Worm (Caenorhabditis elegans) whole organism, L2 larva: Measurements from ENCODE around the gene hlh-32.

Experiments used
- C34F6.9 ChIP-seq: fragments of 150-350 bp; optimal IDR thresholded peaks from 2 replicates; lab custom pipeline; 2014; ENCODE audit warnings: missing biosample characterization, missing genetic modification characterization
- Y55F3AM.14 ChIP-seq: fragments of 200-800 bp; sonication (Bioruptor generic); optimal IDR thresholded peaks from 2 replicates; lab custom pipeline; 2018; ENCODE audit warnings: mild to moderate bottlenecking, missing genetic modification characterization, missing compliant biosample characterization
- ama-1 ChIP-seq: fragments of 150-350 bp; optimal IDR thresholded peaks from 2 replicates; lab custom pipeline; 2018; ENCODE audit warnings: inconsistent platforms
- crh-2 ChIP-seq: sonication (generic microtip); optimal IDR thresholded peaks from 2 replicates; lab custom pipeline; 2017; ENCODE audit warnings: missing biosample characterization, missing genetic modification characterization
- dmd-4 ChIP-seq: sonication (generic microtip); optimal IDR thresholded peaks from 2 replicates; lab custom pipeline; 2017; ENCODE audit warnings: missing biosample characterization, missing genetic modification characterization
- lin-11 ChIP-seq: fragments of 150-350 bp; sonication (generic microtip); optimal IDR thresholded peaks from 2 replicates; lab custom pipeline; 2014; ENCODE audit warnings: missing biosample characterization, missing genetic modification characterization, inconsistent platforms, mixed read lengths
- mbf-1 ChIP-seq: sonication (generic microtip); optimal IDR thresholded peaks from 2 replicates; lab custom pipeline; 2017; ENCODE audit warnings: missing biosample characterization, missing genetic modification characterization
- mdl-1 ChIP-seq, 2 experiments: fragments of 150-350 bp in 1 of 2; sonication (generic microtip) in 1 of 2; optimal IDR thresholded peaks; 2 replicates each; lab custom pipeline; 2017; ENCODE audit warnings: missing biosample characterization in 2 of 2, missing genetic modification characterization in 2 of 2
- nhr-10 ChIP-seq: sonication (generic microtip); optimal IDR thresholded peaks from 2 replicates; lab custom pipeline; 2017; ENCODE audit warnings: missing biosample characterization, missing genetic modification characterization
- nhr-12 ChIP-seq: fragments of 150-350 bp; optimal IDR thresholded peaks from 2 replicates; lab custom pipeline; 2014; ENCODE audit warnings: missing biosample characterization, missing genetic modification characterization
- nhr-129 ChIP-seq: fragments of 150-350 bp; optimal IDR thresholded peaks from 2 replicates; lab custom pipeline; 2014; ENCODE audit warnings: missing biosample characterization, missing genetic modification characterization
- nhr-21 ChIP-seq: fragments of 150-350 bp; optimal IDR thresholded peaks from 2 replicates; lab custom pipeline; 2014; ENCODE audit warnings: missing biosample characterization, missing genetic modification characterization
- nhr-237 ChIP-seq: fragments of 150-350 bp; optimal IDR thresholded peaks from 2 replicates; lab custom pipeline; 2014; ENCODE audit warnings: missing biosample characterization, missing genetic modification characterization
- peb-1 ChIP-seq: fragments of 150-350 bp; optimal IDR thresholded peaks from 2 replicates; lab custom pipeline; 2014; ENCODE audit warnings: missing biosample characterization, missing genetic modification characterization
- sma-9 ChIP-seq, 2 experiments: fragments of 150-350 bp in 1 of 2; sonication (generic microtip) in 1 of 2; optimal IDR thresholded peaks; 2 replicates each; lab custom pipeline; 2014 to 2016; ENCODE audit warnings: missing genetic modification characterization in 2 of 2, mild to moderate bottlenecking in 1 of 2, missing biosample characterization in 1 of 2, missing compliant biosample characterization in 1 of 2, missing genetic modification reagents in 1 of 2, moderate library complexity in 1 of 2
- unc-55 ChIP-seq: fragments of 150-350 bp; sonication (generic microtip); optimal IDR thresholded peaks from 3 replicates; lab custom pipeline; 2014; ENCODE audit warnings: missing biosample characterization, missing genetic modification reagents, missing genetic modification characterization
- ztf-4 ChIP-seq: fragments of 150-350 bp; optimal IDR thresholded peaks from 2 replicates; lab custom pipeline; 2014; ENCODE audit warnings: missing biosample characterization, missing genetic modification characterization

hlh-32 gene

ce11 chrIV:16180898-16181482 is 48.7 kb downstream of the hlh-32 start (continued):
- no peak for TF ChIP-seq unc-55 (GFP tag; lab: Kevin White, UChicago)
- no peak for TF ChIP-seq peb-1 (tag; lab: Kevin White, UChicago)
- no peak for TF ChIP-seq nhr-12 (tag; lab: Kevin White, UChicago)
- TF ChIP-seq nhr-129 (tag; lab: Kevin White, UChicago), result peak; percentile 84
- TF ChIP-seq nhr-10 (tag; lab: Kevin White, UChicago), result no peak
- no peak for TF ChIP-seq ztf-4 (tag; lab: Kevin White, UChicago)
- TF ChIP-seq mbf-1 (tag; lab: Kevin White, UChicago), result no peak
- no peak for TF ChIP-seq nhr-237 (tag; lab: Kevin White, UChicago)
- peak; percentile 90 for TF ChIP-seq crh-2 (tag; lab: Kevin White, UChicago)
- TF ChIP-seq lin-11 (tag; lab: Kevin White, UChicago), result no peak
- no peak for TF ChIP-seq dmd-4 (tag; lab: Kevin White, UChicago)
- TF ChIP-seq nhr-21 (tag; lab: Kevin White, UChicago), result peak; percentile 89
- no peak for TF ChIP-seq ama-1 (lab: Kevin White, UChicago)
- no peak for TF ChIP-seq C34F6.9 (tag; lab: Kevin White, UChicago)
- peak; percentile 94 for TF ChIP-seq sma-9 (GFP tag; optimal IDR thresholded peaks at IDR 0.05; lab: Kevin White, UChicago)
- TF ChIP-seq sma-9 (tag; optimal IDR thresholded peaks at IDR 0.05; lab: Kevin White, UChicago), result no peak
- peak in 1 of 2 experiments; percentile 52 for TF ChIP-seq mdl-1 (tag; optimal IDR thresholded peaks at IDR 0.05; lab: Kevin White, UChicago)
- TF ChIP-seq Y55F3AM.14 (GFP tag; lab: Kevin White, UChicago), result peak; percentile 49
